Worm (Caenorhabditis elegans) whole organism, L4 larva: ENCODE measurements around the gene lin-26.

Experiments
- F37D6.2 ChIP-seq: sonication (generic microtip); optimal IDR thresholded peaks from 2 replicates; lab custom pipeline; 2016; ENCODE audit warnings: mild to moderate bottlenecking, missing genetic modification characterization, missing compliant biosample characterization
- F49E8.2 ChIP-seq: sonication (generic microtip); optimal IDR thresholded peaks from 2 replicates; lab custom pipeline; 2016; ENCODE audit warnings: missing compliant biosample characterization, mild to moderate bottlenecking, missing genetic modification characterization, borderline replicate concordance
- T20F7.1 ChIP-seq: fragments of 200-800 bp; sonication (Bioruptor generic); optimal IDR thresholded peaks from 2 replicates; lab custom pipeline; 2018; ENCODE audit warnings: mild to moderate bottlenecking, missing genetic modification characterization, missing compliant biosample characterization
- Y48G9A.11 ChIP-seq: fragments of 200-800 bp; sonication (Bioruptor generic); IDR thresholded peaks from 2 replicates; pipeline ENCODE4 v1.3.6; 2022; ENCODE audit warnings: missing genetic modification reagents, missing genetic modification characterization, missing compliant biosample characterization
- Y5F2A.4 ChIP-seq: fragments of 200-800 bp; sonication (Bioruptor generic); optimal IDR thresholded peaks from 2 replicates; lab custom pipeline; 2018; ENCODE audit warnings: mild to moderate bottlenecking, missing genetic modification characterization, missing compliant biosample characterization
- ZK337.2 ChIP-seq: fragments of 200-800 bp; sonication (Bioruptor generic); IDR thresholded peaks from 2 replicates; pipeline ENCODE4 v1.3.6; 2022; ENCODE audit warnings: missing genetic modification reagents, missing genetic modification characterization, missing compliant biosample characterization
- aha-1 ChIP-seq: fragments of 150-350 bp; peaks from one replicate; lab custom pipeline; 2014; ENCODE audit warnings: missing biosample characterization, missing genetic modification characterization
- aly-2 ChIP-seq: sonication (generic microtip); optimal IDR thresholded peaks from 2 replicates; lab custom pipeline; 2018; ENCODE audit warnings: missing biosample characterization, missing genetic modification characterization
- ama-1 ChIP-seq: fragments of 150-350 bp; optimal IDR thresholded peaks from 2 replicates; lab custom pipeline; 2014; ENCODE audit warnings: inconsistent platforms, mixed read lengths
- ceh-20 ChIP-seq: fragments of 200-800 bp; sonication (Bioruptor generic); IDR thresholded peaks from 2 replicates; pipeline ENCODE4 v1.3.6; 2022; ENCODE audit warnings: missing genetic modification reagents, missing genetic modification characterization, missing compliant biosample characterization
- ceh-28 ChIP-seq: fragments of 150-350 bp; optimal IDR thresholded peaks from 2 replicates; lab custom pipeline; 2014; ENCODE audit warnings: missing biosample characterization, missing genetic modification reagents, missing genetic modification characterization
- ceh-44 ChIP-seq: fragments of 200-800 bp; sonication (Bioruptor generic); IDR thresholded peaks from 2 replicates; pipeline ENCODE4 v1.3.6; 2022; ENCODE audit warnings: missing genetic modification reagents, missing genetic modification characterization, missing compliant biosample characterization
- ceh-82 ChIP-seq: sonication (generic microtip); optimal IDR thresholded peaks from 2 replicates; lab custom pipeline; 2017; ENCODE audit warnings: missing biosample characterization, missing genetic modification characterization
- daf-12 ChIP-seq: fragments of 150-350 bp; optimal IDR thresholded peaks from 2 replicates; lab custom pipeline; 2014; ENCODE audit warnings: missing biosample characterization, missing genetic modification reagents, missing genetic modification characterization
- daf-16 ChIP-seq, 3 experiments: sonication (generic microtip); optimal IDR thresholded peaks; 2 replicates each; lab custom pipeline; 2016 to 2017; ENCODE audit warnings: missing genetic modification characterization in 3 of 3, missing genetic modification reagents in 3 of 3, mild to moderate bottlenecking in 2 of 3, missing compliant biosample characterization in 2 of 3, missing biosample characterization in 1 of 3, moderate library complexity in 1 of 3
- daf-8 ChIP-seq: fragments of 200-800 bp; sonication (Bioruptor generic); IDR thresholded peaks from 2 replicates; pipeline ENCODE4 v1.3.6; 2022; ENCODE audit warnings: missing genetic modification characterization, missing compliant biosample characterization
- dmd-6 ChIP-seq: fragments of 200-800 bp; sonication (Bioruptor generic); IDR thresholded peaks from 2 replicates; pipeline ENCODE4 v1.3.6; 2022; ENCODE audit warnings: missing genetic modification reagents, missing genetic modification characterization, missing compliant biosample characterization
- dve-1 ChIP-seq: sonication (generic microtip); optimal IDR thresholded peaks from 2 replicates; lab custom pipeline; 2017; ENCODE audit warnings: antibody characterized with exemption, mild to moderate bottlenecking, missing genetic modification characterization, missing compliant biosample characterization; ENCODE audit not compliant: insufficient read depth
- gei-8 ChIP-seq: fragments of 200-800 bp; sonication (Bioruptor generic); optimal IDR thresholded peaks from 2 replicates; lab custom pipeline; 2018; ENCODE audit warnings: mild to moderate bottlenecking, missing genetic modification characterization, missing compliant biosample characterization
- hif-1 ChIP-seq, 2 experiments: sonication (generic microtip); optimal IDR thresholded peaks; 2 replicates each; lab custom pipeline; 2016 to 2017; ENCODE audit warnings: missing compliant biosample characterization in 2 of 2, missing genetic modification characterization in 2 of 2, missing genetic modification reagents in 2 of 2, missing genotype in 2 of 2, mild to moderate bottlenecking in 1 of 2
- jun-1 ChIP-seq: fragments of 150-350 bp; optimal IDR thresholded peaks from 2 replicates; lab custom pipeline; 2014; ENCODE audit warnings: missing biosample characterization, missing genetic modification reagents, missing genetic modification characterization
- lin-1 ChIP-seq: fragments of 200-800 bp; sonication (Bioruptor generic); IDR thresholded peaks from 2 replicates; pipeline ENCODE4 v1.3.6; 2022; ENCODE audit warnings: missing genetic modification reagents, missing genetic modification characterization, missing compliant biosample characterization
- lsy-2 ChIP-seq, 2 experiments: fragments of 150-350 bp in 1 of 2; sonication (generic microtip) in 1 of 2; optimal IDR thresholded peaks; 2 replicates each; lab custom pipeline; 2014 to 2017; ENCODE audit warnings: missing biosample characterization in 2 of 2, missing genetic modification characterization in 2 of 2
- madf-5 ChIP-seq, 2 experiments: fragments of 200-800 bp; sonication (Bioruptor generic); IDR thresholded peaks; 2 replicates each; pipeline ENCODE4 v1.3.6; 2022; ENCODE audit warnings: missing compliant biosample characterization in 2 of 2, missing genetic modification characterization in 2 of 2
- mdt-29 ChIP-seq: fragments of 200-800 bp; sonication (Bioruptor generic); IDR thresholded peaks from 2 replicates; pipeline ENCODE4 v1.3.6; 2022; ENCODE audit warnings: missing genetic modification reagents, missing genetic modification characterization, missing compliant biosample characterization
- mxl-2 ChIP-seq: fragments of 200-800 bp; sonication (Bioruptor generic); conservative IDR thresholded peaks from 2 replicates; pipeline ENCODE4 v1.3.6; 2022; ENCODE audit warnings: missing genetic modification reagents, missing genetic modification characterization, missing compliant biosample characterization
- nhr-10 ChIP-seq: fragments of 150-350 bp; optimal IDR thresholded peaks from 2 replicates; lab custom pipeline; 2014; ENCODE audit warnings: missing biosample characterization, missing genetic modification characterization
- nhr-28 ChIP-seq: fragments of 150-350 bp; optimal IDR thresholded peaks from 2 replicates; lab custom pipeline; 2014; ENCODE audit warnings: missing biosample characterization, missing genetic modification characterization
- nhr-42 ChIP-seq: fragments of 200-800 bp; sonication (Bioruptor generic); IDR thresholded peaks from 2 replicates; pipeline ENCODE4 v1.3.6; 2022; ENCODE audit warnings: missing genetic modification characterization, missing compliant biosample characterization
- pha-4 ChIP-seq, 2 experiments: fragments of 150-350 bp in 1 of 2; fragments of 200-800 bp in 1 of 2; sonication (Bioruptor generic) in 1 of 2; IDR thresholded peaks in 1 of 2; optimal IDR thresholded peaks in 1 of 2; 2 replicates each; pipeline versions ENCODE4 v1.3.6 to Lab custom; 2014 to 2022; ENCODE audit warnings: missing genetic modification characterization in 2 of 2, missing genetic modification reagents in 2 of 2, missing biosample characterization in 1 of 2, missing compliant biosample characterization in 1 of 2
- php-3 ChIP-seq: fragments of 200-800 bp; sonication (Bioruptor generic); IDR thresholded peaks from 2 replicates; pipeline ENCODE4 v1.3.6; 2022; ENCODE audit warnings: missing genetic modification reagents, missing genetic modification characterization, missing compliant biosample characterization
- rbr-2 ChIP-seq: sonication (generic microtip); optimal IDR thresholded peaks from 2 replicates; lab custom pipeline; 2016; ENCODE audit warnings: missing genotype, missing genetic modification characterization, missing compliant biosample characterization
- saeg-2 ChIP-seq: fragments of 200-800 bp; sonication (Bioruptor generic); IDR thresholded peaks from 2 replicates; pipeline ENCODE4 v1.3.6; 2022; ENCODE audit warnings: missing genetic modification reagents, missing genetic modification characterization, missing compliant biosample characterization
- set-16 ChIP-seq: fragments of 200-800 bp; sonication (Bioruptor generic); IDR thresholded peaks from 2 replicates; pipeline ENCODE4 v1.3.6; 2022; ENCODE audit warnings: missing genetic modification reagents, missing genetic modification characterization, missing compliant biosample characterization
- snpc-4 ChIP-seq: fragments of 150-350 bp; optimal IDR thresholded peaks from 2 replicates; lab custom pipeline; 2014; ENCODE audit warnings: missing biosample characterization, missing genetic modification characterization
- spr-3 ChIP-seq: fragments of 200-800 bp; sonication (Bioruptor generic); optimal IDR thresholded peaks from 2 replicates; lab custom pipeline; 2018; ENCODE audit warnings: mild to moderate bottlenecking, missing genetic modification characterization, missing compliant biosample characterization
- unc-130 ChIP-seq: sonication (generic microtip); optimal IDR thresholded peaks from 2 replicates; lab custom pipeline; 2016; ENCODE audit warnings: missing genetic modification reagents, missing genetic modification characterization, missing compliant biosample characterization
- zip-11 ChIP-seq: fragments of 200-800 bp; sonication (Bioruptor generic); IDR thresholded peaks from 2 replicates; pipeline ENCODE4 v1.3.6; 2022; ENCODE audit warnings: missing genetic modification characterization, missing compliant biosample characterization
- zip-2 ChIP-seq: fragments of 150-350 bp; optimal IDR thresholded peaks from 2 replicates; lab custom pipeline; 2014; ENCODE audit warnings: missing biosample characterization, missing genetic modification characterization
- ztf-7 ChIP-seq: fragments of 150-350 bp; optimal IDR thresholded peaks from 2 replicates; lab custom pipeline; 2014; ENCODE audit warnings: missing biosample characterization, missing genetic modification characterization

The lin-26 gene

DNA sequence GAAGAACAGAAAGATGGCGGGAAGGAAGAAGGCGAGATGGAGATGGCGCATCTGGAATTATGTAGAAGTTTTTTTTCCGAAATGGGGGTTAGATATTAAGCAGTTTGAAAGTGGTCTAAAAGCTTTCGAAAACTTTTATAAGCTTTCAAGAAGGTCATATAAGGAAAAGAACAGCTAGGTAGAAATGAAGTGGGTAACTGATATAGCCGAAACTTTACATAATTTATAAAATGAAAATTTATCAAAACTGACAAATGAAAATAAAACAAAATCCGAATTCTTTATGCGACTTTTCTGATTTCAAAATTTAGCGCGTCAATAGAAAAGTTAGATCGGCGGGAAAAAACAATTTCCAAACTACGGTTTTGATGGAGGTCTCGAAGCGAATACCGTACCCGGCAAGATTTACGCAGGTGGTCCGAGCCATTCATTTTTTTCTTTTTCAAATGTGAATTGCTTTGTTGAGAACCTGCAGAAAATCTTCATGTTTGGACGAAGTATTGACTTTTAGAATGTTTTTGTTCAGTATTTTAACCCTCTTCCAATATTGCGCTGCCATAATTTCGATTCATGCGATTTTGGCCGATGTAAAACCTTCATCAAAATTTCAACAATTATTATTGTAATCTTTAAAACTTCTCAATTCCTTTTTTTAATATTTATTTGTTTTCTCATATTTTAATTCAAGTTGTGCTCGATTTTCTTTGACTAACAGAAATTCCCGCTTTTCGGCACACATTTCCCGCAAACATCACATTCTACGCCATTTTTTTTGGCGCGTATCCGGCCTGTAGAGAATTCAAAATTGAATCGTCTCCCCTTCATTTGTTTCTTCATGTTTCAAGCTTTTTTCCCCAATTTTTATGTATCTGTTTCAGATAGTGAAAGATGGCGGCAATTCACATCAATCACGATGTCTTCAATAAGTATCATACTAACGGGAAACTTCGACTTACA, 18.0 kb upstream of the lin-26 start, which contains the start of the genes F18A1.7 and rpa-1 (continued):
- TF ChIP-seq lin-1, result no peak
- no peak for TF ChIP-seq hif-1 (tag; optimal IDR thresholded peaks at IDR 0.05; lab: Kevin White, UChicago)
- no peak for TF ChIP-seq daf-8 (GFP tag; lab: Robert Waterston, UW)
- TF ChIP-seq php-3 (GFP tag; lab: Robert Waterston, UW), result no peak
- TF ChIP-seq Y48G9A.11 (GFP tag; lab: Robert Waterston, UW), result peak; percentile 43; the same call in 1 of the 2 replicates
- no peak for TF ChIP-seq zip-2
- TF ChIP-seq F37D6.2, result no peak
- no peak for TF ChIP-seq daf-12 (tag; lab: Kevin White, UChicago)
- no peak for TF ChIP-seq Y5F2A.4 (GFP tag; lab: Kevin White, UChicago)
- TF ChIP-seq mxl-2 (GFP tag; lab: Robert Waterston, UW), result no peak
- TF ChIP-seq jun-1 (tag; lab: Kevin White, UChicago), result no peak
- TF ChIP-seq dmd-6 (GFP tag; lab: Robert Waterston, UW), result no peak
- no peak for TF ChIP-seq ZK337.2 (GFP tag; lab: Robert Waterston, UW)
- no peak for TF ChIP-seq nhr-28 (tag; lab: Kevin White, UChicago)
- no peak for TF ChIP-seq nhr-42 (GFP tag; lab: Robert Waterston, UW)
- no peak for TF ChIP-seq set-16 (GFP tag; lab: Robert Waterston, UW)
- no peak for TF ChIP-seq ama-1 (lab: Kevin White, UChicago)
- no peak for TF ChIP-seq snpc-4 (tag; lab: Kevin White, UChicago)
- no peak for TF ChIP-seq nhr-10 (tag; lab: Kevin White, UChicago)
- TF ChIP-seq lsy-2 (tag; optimal IDR thresholded peaks at IDR 0.05; lab: Kevin White, UChicago), result peak in 1 of 2 experiments; percentile 23
- TF ChIP-seq spr-3 (GFP tag; lab: Kevin White, UChicago), result no peak
- no peak for TF ChIP-seq zip-11 (GFP tag; lab: Robert Waterston, UW)
- no peak for TF ChIP-seq madf-5 (GFP tag; IDR thresholded peaks at IDR 0.05; lab: Robert Waterston, UW)
- no peak for TF ChIP-seq rbr-2 (tag; lab: Kevin White, UChicago)
- no peak for TF ChIP-seq saeg-2 (GFP tag; lab: Robert Waterston, UW)
- no peak for TF ChIP-seq ceh-44 (GFP tag; lab: Robert Waterston, UW)
- no peak for TF ChIP-seq ceh-20 (GFP tag; lab: Robert Waterston, UW)
- TF ChIP-seq aha-1, result peak; percentile 88
- TF ChIP-seq ceh-82 (tag; lab: Kevin White, UChicago), result no peak
- no peak for TF ChIP-seq ceh-28 (tag; lab: Kevin White, UChicago)
- no peak for TF ChIP-seq ztf-7 (tag; lab: Kevin White, UChicago)
- TF ChIP-seq daf-16 (GFP tag; optimal IDR thresholded peaks at IDR 0.05; lab: Kevin White, UChicago), result no peak
- no peak for TF ChIP-seq daf-16 (tag; optimal IDR thresholded peaks at IDR 0.05; lab: Kevin White, UChicago)
- TF ChIP-seq gei-8 (GFP tag; lab: Kevin White, UChicago), result no peak
- no peak for TF ChIP-seq aly-2
- TF ChIP-seq T20F7.1 (GFP tag; lab: Kevin White, UChicago), result no peak
- no peak for TF ChIP-seq pha-4 (GFP tag; IDR thresholded peaks at IDR 0.05; lab: Robert Waterston, UW)
- no peak for TF ChIP-seq pha-4 (tag; optimal IDR thresholded peaks at IDR 0.05; lab: Kevin White, UChicago)
- TF ChIP-seq mdt-29, result no peak
- peak; percentile 44 for TF ChIP-seq F49E8.2 (tag; lab: Kevin White, UChicago)
- TF ChIP-seq dve-1 (tag; lab: Kevin White, UChicago), result no peak
- peak; percentile 72 for TF ChIP-seq unc-130 (GFP tag; lab: Kevin White, UChicago)
